Fruit fly (Drosophila melanogaster): ENCODE measurements around the gene CG15544.

CG15544 gene

dm6 chr3R:30813903-30814339 is 13.7 kb upstream of the CG15544 start (continued):
- TF ChIP-seq slbo (GFP tag; IDR thresholded peaks at IDR 0.05) = peak; percentile 88
- TF ChIP-seq ro (GFP tag; IDR thresholded peaks at IDR 0.05) = peak; percentile 75; the same call in 1 of the 2 replicates
- TF ChIP-seq CG9932 (GFP tag; IDR thresholded peaks at IDR 0.05) = peak; percentile 66
- TF ChIP-seq fd96Cb (tag; optimal IDR thresholded peaks at IDR 0.05) = peak; percentile 90
- TF ChIP-seq CG9437 (GFP tag; optimal IDR thresholded peaks at IDR 0.05) = peak; percentile 73
- peak; percentile 71 for TF ChIP-seq CG1602 (GFP tag; optimal IDR thresholded peaks at IDR 0.05)
- no peak for TF ChIP-seq h (optimal IDR thresholded peaks at IDR 0.05)
- TF ChIP-seq mam (GFP tag; optimal IDR thresholded peaks at IDR 0.05) = peak; percentile 78
- peak; percentile 73 for TF ChIP-seq HmgZ (tag; optimal IDR thresholded peaks at IDR 0.05)
- TF ChIP-seq D (optimal IDR thresholded peaks at IDR 0.05) = no peak
- peak; percentile 84 for TF ChIP-seq D (GFP tag; optimal IDR thresholded peaks at IDR 0.05)
- peak; percentile 56 for TF ChIP-seq CG4707 (GFP tag; optimal IDR thresholded peaks at IDR 0.05)
- TF ChIP-seq zen2 (GFP tag; IDR thresholded peaks at IDR 0.05; ENCODE audit: partially characterized antibody) = no peak
- peak; percentile 85 for TF ChIP-seq bcd (GFP tag; optimal IDR thresholded peaks at IDR 0.05)
- TF ChIP-seq eve (GFP tag; optimal IDR thresholded peaks at IDR 0.05) = peak in 1 of 2 experiments; percentile 93
- peak; percentile 62 for TF ChIP-seq CrebB (tag; optimal IDR thresholded peaks at IDR 0.05)
- TF ChIP-seq cas (GFP tag; IDR thresholded peaks at IDR 0.05) = no peak
- peak; percentile 63 for TF ChIP-seq al (GFP tag; IDR thresholded peaks at IDR 0.05)
- TF ChIP-seq CG2129 (GFP tag; IDR thresholded peaks at IDR 0.05; ENCODE audit: partially characterized antibody) = no peak
- peak; percentile 74 for TF ChIP-seq dati (GFP tag; IDR thresholded peaks at IDR 0.05)
- peak; percentile 44 for TF ChIP-seq Sry-δ (GFP tag; optimal IDR thresholded peaks at IDR 0.05)
- peak; percentile 65 for TF ChIP-seq CG7271 (tag; optimal IDR thresholded peaks at IDR 0.05)
- TF ChIP-seq Atf3 (GFP tag; optimal IDR thresholded peaks at IDR 0.05) = peak; percentile 70
- TF ChIP-seq slp2 (GFP tag; optimal IDR thresholded peaks at IDR 0.05) = peak; percentile 80
- TF ChIP-seq hkb (optimal IDR thresholded peaks at IDR 0.05) = no peak
- peak; percentile 93 for TF ChIP-seq hkb (GFP tag; IDR thresholded peaks at IDR 0.05)
- TF ChIP-seq tx (GFP tag; optimal IDR thresholded peaks at IDR 0.05) = peak; percentile 49
- peak; percentile 44 for TF ChIP-seq CG16815 (GFP tag; optimal IDR thresholded peaks at IDR 0.05)
- peak; percentile 81 to 86 for TF ChIP-seq dpn (GFP tag; optimal IDR thresholded peaks at IDR 0.05)
- no peak for TF ChIP-seq yki (optimal IDR thresholded peaks at IDR 0.05)
- TF ChIP-seq Doc3 (GFP tag; IDR thresholded peaks at IDR 0.05; ENCODE audit: partially characterized antibody) = no peak
- peak; percentile 55 for TF ChIP-seq CG8281 (tag; optimal IDR thresholded peaks at IDR 0.05)
- peak; percentile 87 for TF ChIP-seq CG7556 (GFP tag; optimal IDR thresholded peaks at IDR 0.05)
- TF ChIP-seq CG18764 (GFP tag; optimal IDR thresholded peaks at IDR 0.05) = peak; percentile 79
- TF ChIP-seq Sox102F (GFP tag; optimal IDR thresholded peaks at IDR 0.05) = peak; percentile 91
- peak; percentile 85 for TF ChIP-seq Xbp1 (GFP tag; optimal IDR thresholded peaks at IDR 0.05)
- peak; percentile 74 for TF ChIP-seq CG5245 (GFP tag; optimal IDR thresholded peaks at IDR 0.05)
- TF ChIP-seq hb (GFP tag; IDR thresholded peaks at IDR 0.05; ENCODE audit: partially characterized antibody) = no peak
- peak; percentile 74 for TF ChIP-seq gsb (GFP tag; IDR thresholded peaks at IDR 0.05)
- TF ChIP-seq ranshi (GFP tag; IDR thresholded peaks at IDR 0.05) = peak; percentile 89
- peak; percentile 91 for TF ChIP-seq CG31441 (GFP tag; IDR thresholded peaks at IDR 0.05)
- TF ChIP-seq Mad (GFP tag; optimal IDR thresholded peaks at IDR 0.05) = peak; percentile 68
- TF ChIP-seq Bdp1 (GFP tag; optimal IDR thresholded peaks at IDR 0.05) = peak; percentile 58
- peak; percentile 69 for TF ChIP-seq btn (GFP tag; optimal IDR thresholded peaks at IDR 0.05)
- TF ChIP-seq Dad (GFP tag; optimal IDR thresholded peaks at IDR 0.05) = peak; percentile 69
- TF ChIP-seq Bgb (GFP tag; IDR thresholded peaks at IDR 0.05; ENCODE audit: partially characterized antibody) = no peak
- peak; percentile 66 for TF ChIP-seq ERR (GFP tag; optimal IDR thresholded peaks at IDR 0.05)
- no peak for TF ChIP-seq Dip2 (GFP tag; IDR thresholded peaks at IDR 0.05)
- TF ChIP-seq so (GFP tag; IDR thresholded peaks at IDR 0.05) = peak; percentile 86
- peak; percentile 76 for TF ChIP-seq CG9817 (tag; optimal IDR thresholded peaks at IDR 0.05)
- no peak for TF ChIP-seq Dfd (GFP tag; optimal IDR thresholded peaks at IDR 0.05)
- TF ChIP-seq CG11560 (tag; IDR thresholded peaks at IDR 0.05) = peak; percentile 61; the same call in 1 of the 3 replicates
- peak; percentile 35 for TF ChIP-seq CG9876 (GFP tag; optimal IDR thresholded peaks at IDR 0.05)

All from whole organism, embryonic.